Worm (Caenorhabditis elegans): ENCODE data around the gene rbc-2.

Gene rbc-2

DNA sequence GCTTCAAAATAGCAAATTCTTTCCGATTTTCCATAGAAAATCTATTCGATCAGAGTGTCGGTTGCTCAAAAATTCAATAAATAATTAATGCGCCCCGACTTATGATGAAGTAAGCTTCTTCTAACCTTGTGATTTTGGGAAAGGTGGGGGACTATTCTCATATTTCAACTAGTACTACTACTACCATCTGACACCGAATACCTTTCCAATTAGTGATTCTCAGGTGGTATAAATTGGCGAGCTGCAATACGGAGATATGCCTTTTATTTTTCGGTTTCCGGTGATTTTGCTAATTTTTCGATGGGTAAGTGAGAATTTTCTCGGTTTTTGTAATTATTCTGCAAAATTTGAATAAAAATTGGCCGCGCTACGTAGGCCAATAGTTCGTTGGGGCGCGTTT lies 32.9 kb upstream of the rbc-2 start, which contains the start of gene nhr-239:
nhr-239 (plus strand) TSS at position 301 of the 400 bp plus-strand sequence.
- TF ChIP-seq ces-1 (GFP tag; optimal IDR thresholded peaks at IDR 0.05) (no peak), unc-62 (GFP tag; optimal IDR thresholded peaks at IDR 0.05) (no peak), nhr-28 (tag; optimal IDR thresholded peaks at IDR 0.05) (no peak)

DNA sequence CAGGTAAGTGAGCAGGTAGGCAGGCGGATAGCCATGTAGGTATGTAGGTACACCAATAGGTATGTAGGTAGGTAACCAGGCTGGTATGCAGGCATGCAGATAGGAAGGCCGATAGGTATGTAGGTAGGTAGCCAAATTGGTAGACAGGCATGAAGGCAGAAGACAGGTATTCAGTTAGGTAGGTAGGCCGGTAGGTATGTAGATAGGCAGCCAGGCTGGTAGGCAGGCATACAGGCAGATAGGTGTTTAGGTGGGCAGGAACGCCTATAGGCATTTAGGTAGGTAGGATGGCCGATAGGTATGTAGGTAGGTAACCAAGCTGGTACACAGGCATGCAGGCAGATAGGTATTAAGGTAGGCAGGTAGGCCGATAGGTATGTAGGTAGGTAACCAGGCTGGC lies 32.3 kb upstream of the rbc-2 start:
- TF ChIP-seq ham-2 (GFP tag; optimal IDR thresholded peaks at IDR 0.05): no peak
- TF ChIP-seq sptf-1 (tag; optimal IDR thresholded peaks at IDR 0.05): peak; percentile 51

DNA sequence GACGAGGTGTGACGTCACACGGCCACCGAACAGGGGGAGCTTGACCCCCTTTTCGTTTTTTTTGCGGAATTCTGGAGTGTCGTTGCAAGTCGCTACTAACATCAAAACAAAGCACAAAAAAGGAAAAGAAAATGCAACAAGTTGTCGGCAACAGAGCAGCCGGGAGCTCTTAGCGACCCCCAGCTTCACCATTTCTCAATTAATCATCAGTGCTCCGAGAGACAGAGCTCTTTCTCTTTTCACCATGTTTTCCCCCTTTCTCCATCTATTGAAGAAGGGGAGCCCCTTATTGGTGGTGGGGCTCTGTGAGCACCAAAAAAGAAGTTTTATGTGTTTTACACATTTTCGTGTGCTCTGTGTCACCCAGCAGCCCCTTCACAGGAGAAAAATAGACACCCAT lies 25.1 kb upstream of the rbc-2 start:
- no peak for TF ChIP-seq cnd-1 (tag; optimal IDR thresholded peaks at IDR 0.05)

DNA sequence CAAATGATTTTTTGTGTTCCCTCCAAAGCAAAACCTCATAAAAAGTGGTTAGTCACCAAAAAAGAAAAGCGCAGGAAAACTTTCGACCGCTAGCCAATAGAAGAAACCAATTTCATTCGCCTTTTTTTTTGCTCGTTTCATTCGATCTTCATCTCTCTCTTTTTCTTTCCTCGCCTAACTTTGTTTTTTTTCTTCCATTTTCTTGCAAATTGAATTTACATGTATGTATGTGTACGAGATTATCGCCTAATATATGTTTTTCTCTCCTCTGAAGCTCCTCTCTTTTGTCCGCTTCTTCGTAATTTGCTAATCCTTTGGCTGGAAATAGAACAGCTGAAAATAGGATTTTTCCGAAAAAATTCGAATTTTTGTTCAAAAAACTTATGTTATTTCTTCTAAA lies 23.9 kb upstream of the rbc-2 start:
- TF ChIP-seq lin-13 (tag; optimal IDR thresholded peaks at IDR 0.05): no peak
- no peak for TF ChIP-seq flh-1 (GFP tag; optimal IDR thresholded peaks at IDR 0.05)
- TF ChIP-seq snpc-4 (tag; optimal IDR thresholded peaks at IDR 0.05): no peak
- no peak for TF ChIP-seq lsy-2 (tag; optimal IDR thresholded peaks at IDR 0.05)
- TF ChIP-seq ces-1 (GFP tag; optimal IDR thresholded peaks at IDR 0.05): peak; percentile 93
- TF ChIP-seq ztf-11 (tag; optimal IDR thresholded peaks at IDR 0.05): no peak
- TF ChIP-seq sem-2 (GFP tag; optimal IDR thresholded peaks at IDR 0.05): no peak
- TF ChIP-seq ham-2 (GFP tag; optimal IDR thresholded peaks at IDR 0.05): no peak
- TF ChIP-seq nhr-2 (tag; optimal IDR thresholded peaks at IDR 0.05): no peak

DNA sequence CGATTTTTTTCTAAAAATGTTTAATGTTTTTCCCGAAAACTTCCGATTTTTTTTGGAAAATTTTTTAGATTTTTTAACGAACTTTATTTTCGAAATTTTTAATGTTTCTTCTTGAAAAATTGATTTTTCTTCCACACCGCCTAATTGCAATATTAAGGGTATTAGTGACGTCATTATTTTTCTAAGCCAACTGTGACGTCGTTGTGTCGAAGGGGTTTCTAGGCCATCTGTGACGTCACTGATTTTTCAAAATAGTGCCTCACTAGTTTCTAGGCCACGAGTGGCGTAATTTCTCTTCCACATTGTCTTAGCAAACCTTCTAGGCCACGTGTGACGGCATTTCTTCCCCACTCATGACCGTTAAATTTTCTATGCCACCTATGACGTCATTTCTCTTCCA lies 23.5 kb upstream of the rbc-2 start:
- TF ChIP-seq ceh-83 (GFP tag; optimal IDR thresholded peaks at IDR 0.05) (no peak), zip-8 (tag; optimal IDR thresholded peaks at IDR 0.05) (peak; percentile 94)

DNA sequence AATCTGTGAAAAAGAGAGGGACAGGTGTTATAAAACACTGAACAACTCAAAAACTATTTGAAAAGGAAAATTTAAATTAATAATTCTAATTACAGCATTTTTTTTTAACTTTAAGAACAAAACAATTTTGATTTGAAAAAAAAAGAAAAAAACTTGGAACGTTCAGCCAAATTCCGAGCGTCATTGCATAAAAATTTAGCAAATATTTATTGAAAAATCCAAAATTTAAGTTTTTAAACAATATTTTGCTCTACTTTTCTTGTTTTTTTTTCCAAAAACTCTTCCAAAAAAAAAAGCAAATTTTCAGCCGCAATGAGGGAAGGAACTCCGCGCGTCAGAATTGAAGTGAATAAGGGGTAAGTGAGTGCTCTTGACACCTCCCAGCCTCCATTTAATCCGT lies 21.1 kb upstream of the rbc-2 start, which contains the start of gene feh-1:
feh-1 (plus strand) TSS at position 301 of the 400 bp plus-strand sequence.
- no peak for TF ChIP-seq flh-1 (GFP tag; optimal IDR thresholded peaks at IDR 0.05)

DNA sequence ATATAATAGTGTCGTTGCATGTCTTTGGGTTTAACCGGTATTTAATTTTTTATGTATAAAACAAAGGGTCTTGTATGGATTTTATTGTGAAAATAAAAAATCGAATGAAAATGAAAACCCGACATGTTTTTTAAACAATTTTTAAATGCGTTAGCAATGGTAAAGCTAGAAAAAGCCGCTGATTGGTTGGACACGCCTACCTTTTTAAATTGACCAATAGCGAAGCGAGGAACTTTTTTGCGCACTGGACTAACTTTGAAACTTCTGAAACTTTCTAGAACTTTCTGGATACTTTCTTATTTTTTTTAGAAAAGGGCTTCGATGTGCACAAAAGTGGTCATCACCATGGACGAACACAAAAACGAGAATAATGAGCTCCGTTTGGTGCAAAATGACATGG lies 17.8 kb upstream of the rbc-2 start:
- no peak for TF ChIP-seq lin-32 (GFP tag; optimal IDR thresholded peaks at IDR 0.05)
- no peak for TF ChIP-seq pha-4 (tag; optimal IDR thresholded peaks at IDR 0.05)
- no peak for TF ChIP-seq zip-8 (tag; optimal IDR thresholded peaks at IDR 0.05)
- TF ChIP-seq sptf-1 (tag; optimal IDR thresholded peaks at IDR 0.05): no peak
- TF ChIP-seq nhr-76 (tag; optimal IDR thresholded peaks at IDR 0.05): no peak
- TF ChIP-seq ceh-43 (GFP tag; optimal IDR thresholded peaks at IDR 0.05): no peak
- TF ChIP-seq nhr-28 (tag; optimal IDR thresholded peaks at IDR 0.05): no peak
- no peak for TF ChIP-seq cnd-1 (tag; optimal IDR thresholded peaks at IDR 0.05)
- no peak for TF ChIP-seq mep-1 (tag; optimal IDR thresholded peaks at IDR 0.05)
- TF ChIP-seq ham-2 (GFP tag; optimal IDR thresholded peaks at IDR 0.05): no peak
- no peak for TF ChIP-seq unc-120 (tag; optimal IDR thresholded peaks at IDR 0.05; ENCODE audit: poor library complexity, severe bottlenecking)
- TF ChIP-seq flh-1 (GFP tag; optimal IDR thresholded peaks at IDR 0.05): no peak
- TF ChIP-seq mls-2 (tag; optimal IDR thresholded peaks at IDR 0.05): no peak
- no peak for TF ChIP-seq ces-1 (GFP tag; optimal IDR thresholded peaks at IDR 0.05)
- no peak for TF ChIP-seq lsy-2 (tag; optimal IDR thresholded peaks at IDR 0.05)
- TF ChIP-seq snpc-4 (tag; optimal IDR thresholded peaks at IDR 0.05): no peak
- TF ChIP-seq mab-5 (tag; optimal IDR thresholded peaks at IDR 0.05): no peak
- no peak for TF ChIP-seq nhr-12 (tag; optimal IDR thresholded peaks at IDR 0.05)

DNA sequence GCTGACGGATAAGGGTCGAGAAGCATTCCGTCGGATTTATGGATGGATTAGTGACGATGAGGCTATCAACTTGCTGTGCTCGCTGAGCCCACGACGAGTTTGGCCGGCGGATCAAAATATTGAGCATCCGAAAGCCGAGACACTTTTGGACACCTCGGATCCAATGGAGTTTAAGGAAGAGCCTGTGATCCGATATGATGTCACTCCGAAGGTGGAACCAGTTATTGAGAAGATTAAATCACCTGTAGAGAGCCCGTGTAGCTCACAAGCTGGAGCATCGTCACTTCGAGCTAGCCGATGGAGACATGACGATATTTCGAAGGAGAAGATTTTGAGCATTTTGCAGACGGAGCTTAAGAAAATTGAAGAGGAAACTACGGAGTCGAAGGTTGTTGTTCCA lies 12.0 kb upstream of the rbc-2 start:
- TF ChIP-seq ham-2 (GFP tag; optimal IDR thresholded peaks at IDR 0.05): no peak
- no peak for TF ChIP-seq ztf-11 (tag; optimal IDR thresholded peaks at IDR 0.05)
- no peak for TF ChIP-seq unc-39 (tag; optimal IDR thresholded peaks at IDR 0.05)
- TF ChIP-seq M03D4.4 (tag; optimal IDR thresholded peaks at IDR 0.05): no peak
- TF ChIP-seq nhr-76 (tag; optimal IDR thresholded peaks at IDR 0.05): no peak
- no peak for TF ChIP-seq nhr-28 (tag; optimal IDR thresholded peaks at IDR 0.05)
- TF ChIP-seq nhr-2 (tag; optimal IDR thresholded peaks at IDR 0.05): no peak
- no peak for TF ChIP-seq zip-8 (tag; optimal IDR thresholded peaks at IDR 0.05)
- no peak for TF ChIP-seq elt-1 (tag; optimal IDR thresholded peaks at IDR 0.05; ENCODE audit: borderline replicate concordance, insufficient read depth)
- TF ChIP-seq sptf-1 (tag; optimal IDR thresholded peaks at IDR 0.05): no peak
- no peak for TF ChIP-seq mep-1 (tag; optimal IDR thresholded peaks at IDR 0.05)
- no peak for TF ChIP-seq mab-5 (tag; optimal IDR thresholded peaks at IDR 0.05)
- no peak for TF ChIP-seq flh-1 (GFP tag; optimal IDR thresholded peaks at IDR 0.05)
- no peak for TF ChIP-seq elt-3 (tag; optimal IDR thresholded peaks at IDR 0.05)
- TF ChIP-seq drap-1 (GFP tag; optimal IDR thresholded peaks at IDR 0.05): no peak
- TF ChIP-seq bed-3 (GFP tag; optimal IDR thresholded peaks at IDR 0.05): no peak
- no peak for TF ChIP-seq unc-62 (GFP tag; optimal IDR thresholded peaks at IDR 0.05)
- TF ChIP-seq ceh-83 (GFP tag; optimal IDR thresholded peaks at IDR 0.05): no peak
- no peak for TF ChIP-seq nhr-237 (tag; optimal IDR thresholded peaks at IDR 0.05)
- no peak for TF ChIP-seq lin-32 (GFP tag; optimal IDR thresholded peaks at IDR 0.05)
